Worm (Caenorhabditis elegans) whole organism, midembryonic: Measurements from ENCODE around the gene F12F6.7.

Experiments used
- cog-1 ChIP-seq: sonication (generic microtip); optimal IDR thresholded peaks from 2 replicates; lab custom pipeline; 2016; ENCODE audit warnings: missing genetic modification characterization, missing compliant biosample characterization
- flt-1 ChIP-seq: fragments of 200-800 bp; sonication (Bioruptor generic); IDR thresholded peaks from 2 replicates; pipeline ENCODE4 v1.3.6; 2022; ENCODE audit warnings: missing genetic modification characterization, missing compliant biosample characterization
- ref-1 ChIP-seq: fragments of 200-800 bp; sonication (Bioruptor generic); conservative IDR thresholded peaks from 2 replicates; pipeline ENCODE4 v1.3.6; 2022; ENCODE audit warnings: missing genetic modification reagents, missing genetic modification characterization, missing compliant biosample characterization
- tab-1 ChIP-seq: fragments of 200-800 bp; sonication (Bioruptor generic); IDR thresholded peaks from 2 replicates; pipeline ENCODE4 v1.3.6; 2022; ENCODE audit warnings: missing genetic modification characterization, missing compliant biosample characterization
- ztf-23 ChIP-seq: fragments of 200-800 bp; sonication (Bioruptor generic); IDR thresholded peaks from 2 replicates; pipeline ENCODE4 v1.3.6; 2022; ENCODE audit warnings: missing genetic modification reagents, missing genetic modification characterization, missing compliant biosample characterization
- ztf-29 ChIP-seq: fragments of 200-800 bp; sonication (Bioruptor generic); IDR thresholded peaks from 2 replicates; pipeline ENCODE4 v1.3.6; 2022; ENCODE audit warnings: missing genetic modification reagents, missing genetic modification characterization, missing compliant biosample characterization

DNA sequence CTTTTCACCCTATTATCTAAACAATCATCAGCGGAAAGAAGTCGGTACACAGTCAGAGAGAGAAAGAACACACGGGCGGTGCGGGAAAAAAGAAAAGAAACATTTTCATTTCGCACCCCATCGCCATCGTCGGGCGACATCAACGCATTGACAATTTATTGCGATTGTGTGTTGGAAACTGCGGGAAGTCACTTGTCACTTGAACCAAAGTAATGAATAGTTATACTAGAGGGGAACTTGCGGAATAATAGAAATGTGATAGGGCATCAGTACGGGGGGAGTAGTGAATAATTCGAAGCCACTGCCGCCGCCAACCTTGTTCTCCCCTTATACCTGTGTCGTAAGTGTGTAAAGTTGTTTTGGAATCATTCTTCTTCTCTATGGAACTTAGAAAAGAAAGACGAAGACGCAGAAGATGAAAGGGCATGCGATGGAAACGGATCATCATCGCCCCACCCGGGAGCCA, 9.8 kb upstream of the F12F6.7 start:
- TF ChIP-seq flt-1 (GFP tag; lab: Robert Waterston, UW) (no peak), ztf-23 (GFP tag; lab: Robert Waterston, UW) (no peak), ztf-29 (GFP tag; lab: Robert Waterston, UW) (no peak), tab-1 (no peak), cog-1 (no peak), ref-1 (GFP tag; lab: Robert Waterston, UW) (no peak)
